Worm (Caenorhabditis elegans): ENCODE data around the gene rpn-13.
A peak's percentile ranks its signal among the peaks of the same experiment; 100 is the strongest.

The rpn-13 gene

DNA sequence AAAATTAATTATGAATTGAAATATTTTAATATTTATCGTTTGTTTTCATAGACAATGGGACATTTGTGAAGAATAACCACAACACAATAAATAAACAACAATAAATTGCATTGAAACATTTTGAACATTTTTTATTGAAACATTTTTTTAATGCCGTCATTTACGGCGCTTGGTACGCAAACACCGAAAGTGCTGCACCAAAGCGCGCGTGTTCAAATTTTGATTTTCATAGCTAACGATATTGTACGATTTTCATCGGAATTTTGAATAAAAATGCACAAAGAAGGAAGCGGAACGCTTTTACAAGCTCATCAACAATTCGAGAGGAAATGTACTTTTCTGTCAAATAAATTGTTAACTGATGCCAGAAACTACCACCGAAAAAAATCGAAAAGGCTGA lies 37.9 kb downstream of the rpn-13 start:
- no peak for TF ChIP-seq pax-3 (tag; optimal IDR thresholded peaks at IDR 0.05)
- peak; percentile 27; the same call in 1 of the 2 replicates for TF ChIP-seq ceh-88 (GFP tag; IDR thresholded peaks at IDR 0.05)
- TF ChIP-seq F16B12.6 (tag; optimal IDR thresholded peaks at IDR 0.05), result peak; percentile 46
- TF ChIP-seq unc-62 (GFP tag; optimal IDR thresholded peaks at IDR 0.05), result no peak
- TF ChIP-seq lin-35 (GFP tag; optimal IDR thresholded peaks at IDR 0.05), result peak; percentile 7 to 62
- no peak for TF ChIP-seq nhr-28 (tag; optimal IDR thresholded peaks at IDR 0.05)
- TF ChIP-seq dpl-1 (GFP tag; optimal IDR thresholded peaks at IDR 0.05), result peak; percentile 7 to 68 (median 29)
- no peak for TF ChIP-seq C16A3.4 (tag; optimal IDR thresholded peaks at IDR 0.05)
- peak; percentile 59 for TF ChIP-seq efl-1 (optimal IDR thresholded peaks at IDR 0.05)
- TF ChIP-seq efl-1 (GFP tag; optimal IDR thresholded peaks at IDR 0.05 in 1 of 2), result peak; percentile 79 to 95

- TF ChIP-seq mef-2 (tag; optimal IDR thresholded peaks at IDR 0.05) (peak; percentile 34), fkh-8 (tag; optimal IDR thresholded peaks at IDR 0.05) (peak; percentile 82), ceh-8 (GFP tag; optimal IDR thresholded peaks at IDR 0.05) (no peak), swsn-7 (tag; optimal IDR thresholded peaks at IDR 0.05) (peak; percentile 80), nhr-84 (tag; optimal IDR thresholded peaks at IDR 0.05) (no peak), C16A3.4 (tag; optimal IDR thresholded peaks at IDR 0.05) (peak; percentile 80), jun-1 (tag; optimal IDR thresholded peaks at IDR 0.05) (peak; percentile 63), nhr-71 (tag; optimal IDR thresholded peaks at IDR 0.05) (peak; percentile 89), hlh-4 (tag; optimal IDR thresholded peaks at IDR 0.05) (no peak), elt-2 (tag; optimal IDR thresholded peaks at IDR 0.05) (peak; percentile 92), nhr-19 (GFP tag; conservative IDR thresholded peaks at IDR 0.05) (peak; percentile 76), lin-39 (tag; optimal IDR thresholded peaks at IDR 0.05) (peak; percentile 20), irx-1 (tag; optimal IDR thresholded peaks at IDR 0.05) (peak; percentile 66), snu-23 (GFP tag; optimal IDR thresholded peaks at IDR 0.05) (peak; percentile 94), lin-35 (GFP tag; optimal IDR thresholded peaks at IDR 0.05) (peak; percentile 78 to 84), ama-1 (optimal IDR thresholded peaks at IDR 0.05) (peak; percentile 61), unc-30 (tag; optimal IDR thresholded peaks at IDR 0.05) (no peak), pax-3 (tag; optimal IDR thresholded peaks at IDR 0.05) (peak; percentile 45), rnt-1 (tag; optimal IDR thresholded peaks at IDR 0.05) (peak; percentile 81), snpc-4 (tag; optimal IDR thresholded peaks at IDR 0.05) (no peak), ceh-88 (GFP tag; IDR thresholded peaks at IDR 0.05) (peak; percentile 63), fkh-4 (tag; optimal IDR thresholded peaks at IDR 0.05; ENCODE audit: borderline replicate concordance) (no peak), grh-1 (GFP tag; IDR thresholded peaks at IDR 0.05) (peak; percentile 62), ztf-11 (tag; optimal IDR thresholded peaks at IDR 0.05) (no peak), lin-13 (GFP tag; optimal IDR thresholded peaks at IDR 0.05) (peak; percentile 68), mep-1 (tag; optimal IDR thresholded peaks at IDR 0.05) (peak; percentile 91), nhr-90 (tag; optimal IDR thresholded peaks at IDR 0.05; ENCODE audit: poor library complexity) (peak; percentile 76), F16B12.6 (tag; optimal IDR thresholded peaks at IDR 0.05) (peak; percentile 89), skn-1 (tag; optimal IDR thresholded peaks at IDR 0.05) (peak; percentile 70), tbx-2 (tag; optimal IDR thresholded peaks at IDR 0.05) (peak; percentile 83), nhr-11 (tag; optimal IDR thresholded peaks at IDR 0.05) (peak; percentile 51), blmp-1 (tag; optimal IDR thresholded peaks at IDR 0.05) (peak; percentile 67), lin-15B (tag; optimal IDR thresholded peaks at IDR 0.05) (peak; percentile 37), sox-4 (tag; optimal IDR thresholded peaks at IDR 0.05) (no peak), unc-130 (tag; optimal IDR thresholded peaks at IDR 0.05) (peak; percentile 89), lin-14 (GFP tag; optimal IDR thresholded peaks at IDR 0.05) (peak; percentile 96), nhr-47 (tag; optimal IDR thresholded peaks at IDR 0.05) (peak; percentile 69), xbp-1 (tag; optimal IDR thresholded peaks at IDR 0.05) (peak; percentile 74), alr-1 (tag; optimal IDR thresholded peaks at IDR 0.05; ENCODE audit: borderline replicate concordance) (no peak), nhr-20 (tag; optimal IDR thresholded peaks at IDR 0.05) (peak; percentile 88), sup-37 (GFP tag; optimal IDR thresholded peaks at IDR 0.05) (peak; percentile 15), efl-1 (optimal IDR thresholded peaks at IDR 0.05) (peak; percentile 80 to 84), efl-1 (GFP tag; optimal IDR thresholded peaks at IDR 0.05 in 1 of 2) (peak; percentile 73 to 97), vab-15 (tag; optimal IDR thresholded peaks at IDR 0.05) (peak; percentile 23), elt-3 (tag; optimal IDR thresholded peaks at IDR 0.05) (peak in 3 of 6 experiments; percentile 22 to 92 (median 88)), efl-3 (GFP tag; optimal IDR thresholded peaks at IDR 0.05) (no peak)
These were observed 38.5 kb downstream of the rpn-13 start, which contains the start of gene F47D12.9 for ce11 chrIII:6303114-6303647. TSS of gene F47D12.9 (minus strand) at chrIII:6303380.
